Worm (Caenorhabditis elegans): ENCODE data around the gene fbxa-28.

ce11 chrIII:1273655-1274328 lies 23.9 kb upstream of the fbxa-28 start, which contains the start of gene fbxa-29:
- TF ChIP-seq lsy-2 (tag; optimal IDR thresholded peaks at IDR 0.05) (no peak), nhr-12 (tag; optimal IDR thresholded peaks at IDR 0.05) (no peak), sma-9 (GFP tag; optimal IDR thresholded peaks at IDR 0.05) (no peak), sma-9 (tag; optimal IDR thresholded peaks at IDR 0.05) (no peak), unc-39 (tag; optimal IDR thresholded peaks at IDR 0.05) (no peak), lin-13 (GFP tag; optimal IDR thresholded peaks at IDR 0.05) (no peak), mbf-1 (tag; optimal IDR thresholded peaks at IDR 0.05) (no peak), ama-1 (optimal IDR thresholded peaks at IDR 0.05) (no peak), unc-62 (GFP tag; optimal IDR thresholded peaks at IDR 0.05) (no peak), nhr-25 (tag; optimal IDR thresholded peaks at IDR 0.05) (no peak), dmd-4 (tag; optimal IDR thresholded peaks at IDR 0.05) (no peak), lin-39 (tag; optimal IDR thresholded peaks at IDR 0.05) (no peak), aly-2 (tag; optimal IDR thresholded peaks at IDR 0.05) (no peak)
